Worm (Caenorhabditis elegans) whole organism, late embryonic: Measurements from ENCODE around the gene F54H12.4.

Experiments
- C38D4.7 ChIP-seq: fragments of 200-800 bp; sonication (Bioruptor generic); optimal IDR thresholded peaks from 2 replicates; lab custom pipeline; 2018; ENCODE audit warnings: mild to moderate bottlenecking, missing genetic modification characterization, moderate library complexity, missing compliant biosample characterization
- F13H6.1 ChIP-seq: sonication (generic microtip); optimal IDR thresholded peaks from 2 replicates; lab custom pipeline; 2016; ENCODE audit warnings: missing genetic modification characterization, missing compliant biosample characterization
- T23F11.4 ChIP-seq: fragments of 200-800 bp; sonication (Bioruptor generic); optimal IDR thresholded peaks from 2 replicates; lab custom pipeline; 2018; ENCODE audit warnings: mild to moderate bottlenecking, missing genetic modification characterization, missing compliant biosample characterization
- Y22D7AL.16 ChIP-seq: sonication (generic microtip); optimal IDR thresholded peaks from 2 replicates; lab custom pipeline; 2016; ENCODE audit warnings: missing genetic modification characterization, missing compliant biosample characterization
- ahr-1 ChIP-seq: sonication (generic microtip); optimal IDR thresholded peaks from 2 replicates; lab custom pipeline; 2016; ENCODE audit warnings: missing genetic modification characterization, missing compliant biosample characterization
- ceh-22 ChIP-seq: sonication (generic microtip); optimal IDR thresholded peaks from 2 replicates; lab custom pipeline; 2017; ENCODE audit warnings: missing biosample characterization, missing genetic modification characterization
- ceh-24 ChIP-seq: sonication (generic microtip); optimal IDR thresholded peaks from 2 replicates; lab custom pipeline; 2016; ENCODE audit warnings: mild to moderate bottlenecking, missing genetic modification characterization, missing compliant biosample characterization
- ceh-34 ChIP-seq: sonication (generic microtip); optimal IDR thresholded peaks from 2 replicates; lab custom pipeline; 2016; ENCODE audit warnings: mild to moderate bottlenecking, missing genetic modification characterization, missing compliant biosample characterization
- ceh-45 ChIP-seq: fragments of 200-800 bp; sonication (Bioruptor generic); IDR thresholded peaks from 2 replicates; pipeline ENCODE4 v1.3.6; 2022; ENCODE audit warnings: missing genetic modification reagents, missing genetic modification characterization, missing compliant biosample characterization
- ceh-6 ChIP-seq: fragments of 200-800 bp; sonication (Bioruptor generic); optimal IDR thresholded peaks from 2 replicates; lab custom pipeline; 2018; ENCODE audit warnings: mild to moderate bottlenecking, missing genetic modification characterization, missing compliant biosample characterization
- ceh-9 ChIP-seq: sonication (generic microtip); optimal IDR thresholded peaks from 2 replicates; lab custom pipeline; 2016; ENCODE audit warnings: mild to moderate bottlenecking, missing genetic modification characterization, inconsistent platforms, missing compliant biosample characterization
- dve-1 ChIP-seq: sonication (generic microtip); optimal IDR thresholded peaks from 2 replicates; lab custom pipeline; 2017; ENCODE audit warnings: antibody characterized with exemption, mild to moderate bottlenecking, missing genetic modification characterization, missing compliant biosample characterization
- elt-2 ChIP-seq: sonication (generic microtip); optimal IDR thresholded peaks from 2 replicates; lab custom pipeline; 2016; ENCODE audit warnings: missing genetic modification reagents, missing genetic modification characterization, missing compliant biosample characterization
- eyg-1 ChIP-seq: sonication (generic microtip); optimal IDR thresholded peaks from 2 replicates; lab custom pipeline; 2016; ENCODE audit warnings: missing genotype, missing genetic modification characterization, missing compliant biosample characterization
- fax-1 ChIP-seq: sonication (generic microtip); optimal IDR thresholded peaks from 2 replicates; lab custom pipeline; 2016; ENCODE audit warnings: missing genotype, missing genetic modification characterization, missing compliant biosample characterization
- fkh-6 ChIP-seq: sonication (generic microtip); optimal IDR thresholded peaks from 2 replicates; lab custom pipeline; 2016; ENCODE audit warnings: missing genetic modification characterization, missing compliant biosample characterization
- hlh-30 ChIP-seq: sonication (generic microtip); optimal IDR thresholded peaks from 2 replicates; lab custom pipeline; 2017; ENCODE audit warnings: antibody characterized with exemption, missing genetic modification characterization, missing compliant biosample characterization; ENCODE audit not compliant: insufficient read depth
- hlh-8 ChIP-seq: sonication (generic microtip); optimal IDR thresholded peaks from 2 replicates; lab custom pipeline; 2016; ENCODE audit warnings: missing genotype, missing genetic modification characterization, missing compliant biosample characterization
- lim-6 ChIP-seq: sonication (generic microtip); optimal IDR thresholded peaks from 2 replicates; lab custom pipeline; 2016; ENCODE audit warnings: missing genetic modification characterization, missing compliant biosample characterization
- lin-11 ChIP-seq: fragments of 200-800 bp; sonication (Bioruptor generic); optimal IDR thresholded peaks from 2 replicates; lab custom pipeline; 2018; ENCODE audit warnings: mild to moderate bottlenecking, missing genetic modification characterization, missing compliant biosample characterization
- nfya-1 ChIP-seq: sonication (generic microtip); optimal IDR thresholded peaks from 2 replicates; lab custom pipeline; 2017; ENCODE audit warnings: missing genetic modification characterization, mild to moderate bottlenecking, missing compliant biosample characterization, antibody characterized with exemption, moderate library complexity
- nhr-11 ChIP-seq: fragments of 150-350 bp; optimal IDR thresholded peaks from 2 replicates; lab custom pipeline; 2014; ENCODE audit warnings: missing biosample characterization, missing genetic modification characterization
- nhr-232 ChIP-seq: sonication (generic microtip); optimal IDR thresholded peaks from 2 replicates; lab custom pipeline; 2016; ENCODE audit warnings: missing genetic modification characterization, missing compliant biosample characterization
- pha-2 ChIP-seq: sonication (generic microtip); optimal IDR thresholded peaks from 2 replicates; lab custom pipeline; 2017; ENCODE audit warnings: mild to moderate bottlenecking, missing genetic modification characterization, missing compliant biosample characterization
- pqm-1 ChIP-seq: sonication (generic microtip); optimal IDR thresholded peaks from 2 replicates; lab custom pipeline; 2016; ENCODE audit warnings: missing genetic modification characterization, missing compliant biosample characterization
- pros-1 ChIP-seq: fragments of 150-350 bp; optimal IDR thresholded peaks from 2 replicates; lab custom pipeline; 2014; ENCODE audit warnings: missing biosample characterization, missing genetic modification reagents, missing genetic modification characterization
- ref-2 ChIP-seq: sonication (generic microtip); optimal IDR thresholded peaks from 2 replicates; lab custom pipeline; 2016; ENCODE audit warnings: missing genetic modification characterization, missing compliant biosample characterization
- rnt-1 ChIP-seq: sonication (generic microtip); optimal IDR thresholded peaks from 2 replicates; lab custom pipeline; 2016; ENCODE audit warnings: missing genetic modification characterization, missing compliant biosample characterization
- sdc-2 ChIP-seq: sonication (generic microtip); optimal IDR thresholded peaks from 2 replicates; lab custom pipeline; 2016; ENCODE audit warnings: missing genotype, missing genetic modification characterization, missing compliant biosample characterization
- sox-4 ChIP-seq: sonication (generic microtip); optimal IDR thresholded peaks from 2 replicates; lab custom pipeline; 2017; ENCODE audit warnings: mild to moderate bottlenecking, missing genetic modification characterization, inconsistent platforms, missing compliant biosample characterization
- syd-9 ChIP-seq: sonication (generic microtip); optimal IDR thresholded peaks from 2 replicates; lab custom pipeline; 2016; ENCODE audit warnings: mild to moderate bottlenecking, missing genetic modification characterization, moderate library complexity, missing compliant biosample characterization
- tbx-7 ChIP-seq: sonication (generic microtip); optimal IDR thresholded peaks from 2 replicates; lab custom pipeline; 2016; ENCODE audit warnings: missing genotype, missing genetic modification characterization, missing compliant biosample characterization
- unc-3 ChIP-seq, 2 experiments: fragments of 200-800 bp in 1 of 2; sonication (Bioruptor generic) in 1 of 2; sonication (generic microtip) in 1 of 2; conservative IDR thresholded peaks in 1 of 2; optimal IDR thresholded peaks in 1 of 2; 2 replicates each; pipeline versions ENCODE4 v1.3.6 to Lab custom; 2016 to 2022; ENCODE audit warnings: missing compliant biosample characterization in 2 of 2, missing genetic modification characterization in 2 of 2, missing genetic modification reagents in 1 of 2
- unc-86 ChIP-seq: sonication (generic microtip); optimal IDR thresholded peaks from 2 replicates; lab custom pipeline; 2016; ENCODE audit warnings: missing genetic modification characterization, missing compliant biosample characterization
- zip-5 ChIP-seq: sonication (generic microtip); optimal IDR thresholded peaks from 2 replicates; lab custom pipeline; 2016; ENCODE audit warnings: missing genetic modification characterization, missing compliant biosample characterization

F54H12.4 gene

ce11 chrIII:7948802-7949201 is 13.7 kb downstream of the F54H12.4 start, which contains the start of gene col-90:
Gene col-90, plus strand, starts transcription at chrIII:7948838.
- TF ChIP-seq ceh-9 (tag; lab: Kevin White, UChicago) (no peak), tbx-7 (tag; lab: Kevin White, UChicago) (no peak), F13H6.1 (tag; lab: Kevin White, UChicago) (no peak), lim-6 (tag; lab: Kevin White, UChicago) (no peak), unc-3 (GFP tag; conservative IDR thresholded peaks at IDR 0.05; lab: Robert Waterston, UW) (no peak), unc-3 (tag; optimal IDR thresholded peaks at IDR 0.05; lab: Kevin White, UChicago) (no peak), pqm-1 (no peak), elt-2 (no peak), fkh-6 (tag; lab: Kevin White, UChicago) (no peak), C38D4.7 (GFP tag; lab: Kevin White, UChicago) (no peak), syd-9 (tag; lab: Kevin White, UChicago) (no peak), sox-4 (no peak), fax-1 (tag; lab: Kevin White, UChicago) (no peak)
- TF ChIP-seq, all 69 proteins: peak for 0

- TF ChIP-seq Y22D7AL.16 (tag; lab: Kevin White, UChicago) (no peak), fax-1 (tag; lab: Kevin White, UChicago) (no peak), pros-1 (no peak), ceh-24 (tag; lab: Kevin White, UChicago) (no peak), nhr-11 (tag; lab: Kevin White, UChicago) (no peak), pqm-1 (no peak), hlh-30 (no peak)
These were observed 14.9 kb downstream of the F54H12.4 start for ce11 chrIII:7947677-7948076.

- TF ChIP-seq ceh-34 (tag; lab: Kevin White, UChicago) (no peak), hlh-8 (tag; lab: Kevin White, UChicago) (no peak), ceh-22 (no peak), rnt-1 (tag; lab: Kevin White, UChicago) (no peak), ceh-6 (GFP tag; lab: Kevin White, UChicago) (no peak), dve-1 (tag; lab: Kevin White, UChicago) (no peak), ceh-45 (GFP tag; lab: Robert Waterston, UW) (no peak), unc-86 (tag; lab: Kevin White, UChicago) (no peak), nhr-232 (tag; lab: Kevin White, UChicago) (no peak), elt-2 (no peak), zip-5 (tag; lab: Kevin White, UChicago) (no peak), ahr-1 (tag; lab: Kevin White, UChicago) (no peak), T23F11.4 (GFP tag; lab: Kevin White, UChicago) (no peak), sdc-2 (tag; lab: Kevin White, UChicago) (no peak), ref-2 (tag; lab: Kevin White, UChicago) (no peak), lin-11 (tag; lab: Kevin White, UChicago) (no peak), pha-2 (no peak), eyg-1 (no peak)
These were observed 15.5 kb downstream of the F54H12.4 start, which contains the start of gene gsto-1 for ce11 chrIII:7946968-7947491. Gene gsto-1, minus strand, starts transcription at chrIII:7947018.

- TF ChIP-seq pha-2, result no peak
- TF ChIP-seq eyg-1, result no peak
- TF ChIP-seq F13H6.1 (tag; lab: Kevin White, UChicago), result no peak
- no peak for TF ChIP-seq unc-3 (GFP tag; conservative IDR thresholded peaks at IDR 0.05; lab: Robert Waterston, UW)
- TF ChIP-seq unc-3 (tag; optimal IDR thresholded peaks at IDR 0.05; lab: Kevin White, UChicago), result no peak
These were observed 21.1 kb downstream of the F54H12.4 start, which contains the start of gene kle-2 for ce11 chrIII:7941417-7941816. Gene kle-2, plus strand, starts transcription at chrIII:7941717.

ce11 chrIII:7940819-7941218 is 21.7 kb downstream of the F54H12.4 start, which contains the start of gene C29E4.12:
Gene C29E4.12, plus strand, starts transcription at chrIII:7941151.
- TF ChIP-seq rnt-1 (tag; lab: Kevin White, UChicago) (no peak), nfya-1 (peak; percentile 56)
- TF ChIP-seq, all 69 proteins: peak for 1
